Worm (Caenorhabditis elegans) whole organism, L1 larva: ENCODE results near the gene mlt-11.

ENCODE experiments used
- C16A3.4 ChIP-seq: fragments of 150-350 bp; optimal IDR thresholded peaks from 2 replicates; lab custom pipeline; 2014; ENCODE audit warnings: missing biosample characterization, missing genetic modification characterization
- F16B12.6 ChIP-seq: fragments of 150-350 bp; optimal IDR thresholded peaks from 2 replicates; lab custom pipeline; 2014; ENCODE audit warnings: missing biosample characterization, missing genetic modification characterization
- aha-1 ChIP-seq: fragments of 150-350 bp; optimal IDR thresholded peaks from 2 replicates; lab custom pipeline; 2014; ENCODE audit warnings: missing biosample characterization, missing genetic modification characterization
- blmp-1 ChIP-seq: fragments of 150-350 bp; optimal IDR thresholded peaks from 2 replicates; lab custom pipeline; 2014; ENCODE audit warnings: missing biosample characterization, missing genetic modification characterization
- ceh-8 ChIP-seq: fragments of 200-800 bp; sonication (Bioruptor generic); optimal IDR thresholded peaks from 2 replicates; lab custom pipeline; 2018; ENCODE audit warnings: mild to moderate bottlenecking, missing genetic modification characterization, moderate library complexity, missing compliant biosample characterization
- dsc-1 ChIP-seq: sonication (generic microtip); optimal IDR thresholded peaks from 2 replicates; lab custom pipeline; 2016; ENCODE audit warnings: mild to moderate bottlenecking, missing genetic modification characterization, missing compliant biosample characterization
- efl-1 ChIP-seq, 4 experiments: fragments of 150-350 bp; optimal IDR thresholded peaks in 3 of 4; peaks in 1 of 4; 1 replicate in 1 of 4; 2 replicates in 3 of 4; lab custom pipeline; 2014; ENCODE audit warnings: missing biosample characterization in 2 of 4, missing genetic modification characterization in 2 of 4, missing genetic modification reagents in 2 of 4
- egl-13 ChIP-seq: sonication (generic microtip); optimal IDR thresholded peaks from 2 replicates; lab custom pipeline; 2016; ENCODE audit warnings: missing genotype, missing genetic modification reagents, missing genetic modification characterization, missing compliant biosample characterization
- elt-3 ChIP-seq, 6 experiments: fragments of 150-350 bp in 1 of 6; sonication (generic microtip); optimal IDR thresholded peaks; 2 replicates each; lab custom pipeline; 2017 to 2018; ENCODE audit warnings: missing biosample characterization in 6 of 6, missing genetic modification characterization in 6 of 6, inconsistent platforms in 1 of 6
- ets-5 ChIP-seq: fragments of 200-800 bp; sonication (Bioruptor generic); IDR thresholded peaks from 2 replicates; pipeline ENCODE4 v1.3.6; 2022; ENCODE audit warnings: missing genetic modification characterization, missing compliant biosample characterization
- fkh-10 ChIP-seq: sonication (generic microtip); optimal IDR thresholded peaks from 2 replicates; lab custom pipeline; 2017; ENCODE audit warnings: missing biosample characterization, missing genetic modification reagents, missing genetic modification characterization
- fkh-4 ChIP-seq: sonication (generic microtip); optimal IDR thresholded peaks from 2 replicates; lab custom pipeline; 2016; ENCODE audit warnings: missing compliant biosample characterization, missing genetic modification characterization, borderline replicate concordance
- fkh-8 ChIP-seq: sonication (generic microtip); optimal IDR thresholded peaks from 2 replicates; lab custom pipeline; 2016; ENCODE audit warnings: mild to moderate bottlenecking, missing genetic modification characterization, missing compliant biosample characterization
- fos-1 ChIP-seq: fragments of 150-350 bp; optimal IDR thresholded peaks from 2 replicates; lab custom pipeline; 2014; ENCODE audit warnings: missing biosample characterization, missing genetic modification characterization
- hlh-4 ChIP-seq: sonication (generic microtip); optimal IDR thresholded peaks from 2 replicates; lab custom pipeline; 2016; ENCODE audit warnings: mild to moderate bottlenecking, missing genetic modification characterization, missing compliant biosample characterization
- lin-14 ChIP-seq: fragments of 200-800 bp; sonication (Bioruptor generic); optimal IDR thresholded peaks from 2 replicates; lab custom pipeline; 2018; ENCODE audit warnings: mild to moderate bottlenecking, missing genetic modification characterization, moderate library complexity, missing compliant biosample characterization
- lin-39 ChIP-seq: fragments of 150-350 bp; optimal IDR thresholded peaks from 2 replicates; lab custom pipeline; 2014; ENCODE audit warnings: missing biosample characterization, missing genetic modification reagents, missing genetic modification characterization
- lir-3 ChIP-seq: sonication (generic microtip); optimal IDR thresholded peaks from 2 replicates; lab custom pipeline; 2016; ENCODE audit warnings: mild to moderate bottlenecking, missing genetic modification characterization, moderate library complexity, missing compliant biosample characterization; ENCODE audit not compliant: poor library complexity
- mab-9 ChIP-seq: fragments of 200-800 bp; sonication (Bioruptor generic); IDR thresholded peaks from 2 replicates; pipeline ENCODE4 v1.3.6; 2022; ENCODE audit warnings: missing genetic modification reagents, missing genetic modification characterization, missing compliant biosample characterization
- mdl-1 ChIP-seq, 2 experiments: fragments of 150-350 bp; optimal IDR thresholded peaks; 2 replicates each; lab custom pipeline; 2014 to 2017; ENCODE audit warnings: missing biosample characterization in 2 of 2, missing genetic modification characterization in 2 of 2, inconsistent platforms in 1 of 2
- nhr-12 ChIP-seq: sonication (generic microtip); optimal IDR thresholded peaks from 2 replicates; lab custom pipeline; 2017; ENCODE audit warnings: missing biosample characterization, missing genetic modification characterization
- nhr-19 ChIP-seq: fragments of 200-800 bp; sonication (Bioruptor generic); conservative IDR thresholded peaks from 2 replicates; pipeline ENCODE4 v1.3.6; 2022; ENCODE audit warnings: missing genetic modification characterization, missing compliant biosample characterization
- nhr-28 ChIP-seq: fragments of 150-350 bp; optimal IDR thresholded peaks from 2 replicates; lab custom pipeline; 2014; ENCODE audit warnings: missing biosample characterization, missing genetic modification characterization
- nhr-84 ChIP-seq: sonication (generic microtip); optimal IDR thresholded peaks from 2 replicates; lab custom pipeline; 2017; ENCODE audit warnings: missing biosample characterization, missing genetic modification characterization
- nhr-85 ChIP-seq: sonication (generic microtip); peaks from one replicate; lab custom pipeline; 2016; ENCODE audit warnings: missing genetic modification characterization, inconsistent platforms, missing compliant biosample characterization
- nhr-90 ChIP-seq: sonication (generic microtip); optimal IDR thresholded peaks from 2 replicates; lab custom pipeline; 2016; ENCODE audit warnings: mild to moderate bottlenecking, missing genetic modification characterization, missing compliant biosample characterization; ENCODE audit not compliant: poor library complexity
- pag-3 ChIP-seq: sonication (generic microtip); optimal IDR thresholded peaks from 2 replicates; lab custom pipeline; 2017; ENCODE audit warnings: missing genetic modification characterization, mild to moderate bottlenecking, missing compliant biosample characterization, antibody characterized with exemption, borderline replicate concordance; ENCODE audit not compliant: insufficient read depth
- skn-1 ChIP-seq: fragments of 150-350 bp; optimal IDR thresholded peaks from 2 replicates; lab custom pipeline; 2014; ENCODE audit warnings: missing biosample characterization, missing genetic modification characterization
- unc-98 ChIP-seq: fragments of 200-800 bp; sonication (Bioruptor generic); IDR thresholded peaks from 2 replicates; pipeline ENCODE4 v1.3.6; 2022; ENCODE audit warnings: missing genetic modification characterization, missing compliant biosample characterization
- vab-15 ChIP-seq: sonication (generic microtip); optimal IDR thresholded peaks from 2 replicates; lab custom pipeline; 2017; ENCODE audit warnings: missing genotype, mild to moderate bottlenecking, missing genetic modification characterization, missing compliant biosample characterization
- xbp-1 ChIP-seq: sonication (generic microtip); optimal IDR thresholded peaks from 2 replicates; lab custom pipeline; 2016; ENCODE audit warnings: missing genetic modification characterization, missing compliant biosample characterization
- zag-1 ChIP-seq: fragments of 150-350 bp; optimal IDR thresholded peaks from 2 replicates; lab custom pipeline; 2014; ENCODE audit warnings: missing biosample characterization, missing genetic modification characterization
- ztf-11 ChIP-seq, 2 experiments: sonication (generic microtip); optimal IDR thresholded peaks; 2 replicates each; lab custom pipeline; 2016 to 2017; ENCODE audit warnings: missing genetic modification characterization in 2 of 2, missing biosample characterization in 1 of 2, missing compliant biosample characterization in 1 of 2

Gene mlt-11

ce11 chrV:20638344-20638743 lies 28.7 kb upstream of the mlt-11 start, which contains the start of gene Y44A6B.3:
Y44A6B.3 (minus strand) TSS chrV:20638444.
- TF ChIP-seq efl-1 (optimal IDR thresholded peaks at IDR 0.05; lab: Kevin White, UChicago), result no peak
- TF ChIP-seq efl-1 (GFP tag; optimal IDR thresholded peaks at IDR 0.05 in 1 of 2; lab: Kevin White, UChicago), result peak in 1 of 2 experiments; percentile 1
- TF ChIP-seq fos-1 (tag; lab: Kevin White, UChicago), result no peak

- TF ChIP-seq dsc-1 (tag; lab: Kevin White, UChicago) (no peak), nhr-19 (GFP tag; lab: Robert Waterston, UW) (no peak), aha-1 (tag; lab: Kevin White, UChicago) (no peak), nhr-90 (tag; lab: Kevin White, UChicago) (no peak), egl-13 (tag; lab: Kevin White, UChicago) (no peak), zag-1 (tag; lab: Kevin White, UChicago) (no peak), nhr-28 (tag; lab: Kevin White, UChicago) (no peak), skn-1 (tag; lab: Kevin White, UChicago) (no peak), lin-39 (no peak), nhr-12 (no peak), unc-98 (no peak), lir-3 (tag; lab: Kevin White, UChicago) (no peak), ztf-11 (tag; optimal IDR thresholded peaks at IDR 0.05; lab: Kevin White, UChicago) (no peak), F16B12.6 (tag; lab: Kevin White, UChicago) (no peak)
These were observed 27.7 kb upstream of the mlt-11 start, which contains the start of gene srxa-14 for ce11 chrV:20639294-20639693. srxa-14 (plus strand) TSS chrV:20639594.

ce11 chrV:20641896-20642295 lies 25.1 kb upstream of the mlt-11 start, which contains the start of gene srxa-15:
srxa-15 (plus strand) TSS chrV:20642196.
- peak; percentile 7 for TF ChIP-seq fkh-8 (tag; lab: Kevin White, UChicago)
- TF ChIP-seq ceh-8 (GFP tag; lab: Kevin White, UChicago), result no peak
- TF ChIP-seq hlh-4 (tag; lab: Kevin White, UChicago), result peak; percentile 60

- no peak for TF ChIP-seq zag-1 (tag; lab: Kevin White, UChicago)
- TF ChIP-seq xbp-1 (tag; lab: Kevin White, UChicago), result no peak
- no peak for TF ChIP-seq nhr-84 (tag; lab: Kevin White, UChicago)
- TF ChIP-seq pag-3, result no peak
- TF ChIP-seq nhr-85 (tag; lab: Kevin White, UChicago), result no peak
- TF ChIP-seq mab-9 (GFP tag; lab: Robert Waterston, UW), result 0 out of 2 replicates have a peak, but pooled peaks have one; percentile 10
- TF ChIP-seq fkh-4, result no peak
These were observed 21.5 kb upstream of the mlt-11 start for ce11 chrV:20645479-20645878.

- no peak for TF ChIP-seq xbp-1 (tag; lab: Kevin White, UChicago)
- no peak for TF ChIP-seq ets-5 (GFP tag; lab: Robert Waterston, UW)
- no peak for TF ChIP-seq mdl-1 (tag; optimal IDR thresholded peaks at IDR 0.05; lab: Kevin White, UChicago)
- TF ChIP-seq aha-1 (tag; lab: Kevin White, UChicago), result no peak
- peak; percentile 23 for TF ChIP-seq blmp-1 (tag; lab: Kevin White, UChicago)
- TF ChIP-seq elt-3 (tag; optimal IDR thresholded peaks at IDR 0.05; lab: Kevin White, UChicago), result peak in 1 of 6 experiments; percentile 30
- TF ChIP-seq C16A3.4 (tag; lab: Kevin White, UChicago), result no peak
- TF ChIP-seq lin-14 (GFP tag; lab: Kevin White, UChicago), result peak; percentile 31
These were observed 18.1 kb upstream of the mlt-11 start for ce11 chrV:20648868-20649267.

- TF ChIP-seq fkh-10 (GFP tag; lab: Kevin White, UChicago) (peak; percentile 32), vab-15 (tag; lab: Kevin White, UChicago) (no peak)
These were observed 15.1 kb upstream of the mlt-11 start for ce11 chrV:20651923-20652322.
